Fruit fly (Drosophila melanogaster) whole organism, embryonic: Measurements from ENCODE around the gene CG31549.

Source experiments
- CG10274 ChIP-seq: fragments of 200-800 bp; sonication (Bioruptor generic); optimal IDR thresholded peaks from 3 replicates; lab custom pipeline; 2017; ENCODE audit warnings: missing biosample characterization, mild to moderate bottlenecking, missing genetic modification characterization
- CG11695 ChIP-seq: fragments of 200-800 bp; sonication (Bioruptor generic); IDR thresholded peaks from 3 replicates; pipeline ENCODE4 v1.3.6; 2022; ENCODE audit warnings: missing biosample characterization, missing genetic modification characterization
- CG12299 ChIP-seq: fragments of 200-800 bp; sonication (Bioruptor generic); optimal IDR thresholded peaks from 2 replicates; lab custom pipeline; 2018; ENCODE audit warnings: missing biosample characterization, mild to moderate bottlenecking, missing genetic modification characterization
- CG13123 ChIP-seq: fragments of 200-800 bp; sonication (Bioruptor generic); optimal IDR thresholded peaks from 2 replicates; lab custom pipeline; 2016; ENCODE audit warnings: missing biosample characterization, missing genetic modification characterization
- CG14050 ChIP-seq: fragments of 200-800 bp; sonication (Bioruptor generic); IDR thresholded peaks from 3 replicates; pipeline ENCODE4 v1.3.6; 2022; ENCODE audit warnings: missing biosample characterization, missing genetic modification characterization
- CG14441 ChIP-seq: fragments of 200-800 bp; sonication (Bioruptor generic); IDR thresholded peaks from 2 replicates; pipeline ENCODE4 v1.3.6; 2022; ENCODE audit warnings: missing biosample characterization, missing genetic modification characterization
- CG15479 ChIP-seq: fragments of 200-800 bp; sonication (Bioruptor generic); optimal IDR thresholded peaks from 3 replicates; lab custom pipeline; 2019; ENCODE audit warnings: missing biosample characterization, mild to moderate bottlenecking, missing genetic modification characterization, moderate library complexity
- CG16863 ChIP-seq: fragments of 200-800 bp; sonication (Bioruptor generic); optimal IDR thresholded peaks from 3 replicates; lab custom pipeline; 2016; ENCODE audit warnings: missing biosample characterization, missing genetic modification characterization
- CG17612 ChIP-seq: fragments of 200-800 bp; sonication (Bioruptor generic); IDR thresholded peaks from 2 replicates; pipeline ENCODE4 v1.3.6; 2022; ENCODE audit warnings: missing biosample characterization, missing genetic modification characterization
- CG18011 ChIP-seq: fragments of 200-800 bp; sonication (Bioruptor generic); optimal IDR thresholded peaks from 2 replicates; lab custom pipeline; 2017; ENCODE audit warnings: missing biosample characterization, missing genetic modification characterization, mild to moderate bottlenecking, moderate library complexity, missing genotype
- CG2129 ChIP-seq: fragments of 200-800 bp; sonication (Bioruptor generic); IDR thresholded peaks from 2 replicates; pipeline ENCODE4 v1.3.6; 2022; ENCODE audit warnings: missing biosample characterization, missing genetic modification characterization; ENCODE audit not compliant: partially characterized antibody
- CG32532 ChIP-seq: fragments of 200-800 bp; sonication (Bioruptor generic); IDR thresholded peaks from 2 replicates; pipeline ENCODE4 v1.3.6; 2022; ENCODE audit warnings: missing biosample characterization, missing genetic modification characterization
- CG32772 ChIP-seq: fragments of 200-800 bp; sonication (Bioruptor generic); IDR thresholded peaks from 2 replicates; pipeline ENCODE4 v1.3.6; 2022; ENCODE audit warnings: missing biosample characterization, missing genetic modification characterization
- CG3995 ChIP-seq: fragments of 200-800 bp; sonication (Bioruptor generic); optimal IDR thresholded peaks from 3 replicates; lab custom pipeline; 2016; ENCODE audit warnings: missing biosample characterization, missing genetic modification characterization
- CG42726 ChIP-seq: fragments of 200-800 bp; sonication (Bioruptor generic); IDR thresholded peaks from 2 replicates; pipeline ENCODE4 v1.3.6; 2022; ENCODE audit warnings: missing biosample characterization, missing genetic modification characterization; ENCODE audit not compliant: partially characterized antibody
- CG4282 ChIP-seq: fragments of 200-800 bp; sonication (Bioruptor generic); optimal IDR thresholded peaks from 2 replicates; lab custom pipeline; 2016; ENCODE audit warnings: missing biosample characterization, missing genetic modification characterization
- CG5245 ChIP-seq: fragments of 200-800 bp; sonication (Bioruptor generic); optimal IDR thresholded peaks from 3 replicates; lab custom pipeline; 2016; ENCODE audit warnings: missing biosample characterization, missing genetic modification characterization
- CG6272 ChIP-seq: fragments of 200-800 bp; sonication (Bioruptor generic); IDR thresholded peaks from 2 replicates; pipeline ENCODE4 v1.3.6; 2022; ENCODE audit warnings: missing biosample characterization, missing genetic modification characterization
- CG6765 ChIP-seq: fragments of 200-800 bp; sonication (Bioruptor generic); optimal IDR thresholded peaks from 3 replicates; lab custom pipeline; 2017; ENCODE audit warnings: missing biosample characterization, mild to moderate bottlenecking, missing genetic modification characterization
- CG7271 ChIP-seq: fragments of 200-800 bp; sonication (Bioruptor generic); optimal IDR thresholded peaks from 2 replicates; lab custom pipeline; 2018; ENCODE audit warnings: missing biosample characterization, mild to moderate bottlenecking, missing genetic modification characterization, moderate library complexity
- CG8765 ChIP-seq: fragments of 200-800 bp; sonication (Bioruptor generic); IDR thresholded peaks from 2 replicates; pipeline ENCODE4 v1.3.6; 2022; ENCODE audit warnings: missing biosample characterization, missing genetic modification characterization
- CG9727 ChIP-seq: fragments of 200-800 bp; sonication (Bioruptor generic); optimal IDR thresholded peaks from 3 replicates; lab custom pipeline; 2017; ENCODE audit warnings: missing biosample characterization, mild to moderate bottlenecking, missing genetic modification characterization
- CG9876 ChIP-seq: fragments of 200-800 bp; sonication (Bioruptor generic); optimal IDR thresholded peaks from 2 replicates; lab custom pipeline; 2016; ENCODE audit warnings: missing biosample characterization, missing genetic modification characterization
- CoRest ChIP-seq: fragments of 200-800 bp; sonication (Bioruptor generic); optimal IDR thresholded peaks from 3 replicates; lab custom pipeline; 2018; ENCODE audit warnings: missing biosample characterization, mild to moderate bottlenecking, missing genetic modification characterization, moderate library complexity
- Doc2 ChIP-seq: fragments of 200-800 bp; sonication (Bioruptor generic); IDR thresholded peaks from 2 replicates; pipeline ENCODE4 v1.3.6; 2022; ENCODE audit warnings: missing biosample characterization, missing genetic modification characterization
- H15 ChIP-seq: fragments of 200-800 bp; sonication (Bioruptor generic); IDR thresholded peaks from 3 replicates; pipeline ENCODE4 v1.3.6; 2022; ENCODE audit warnings: missing biosample characterization, missing genetic modification characterization
- HLH3B ChIP-seq: fragments of 200-800 bp; sonication (Bioruptor generic); IDR thresholded peaks from 2 replicates; pipeline ENCODE4 v1.3.6; 2022; ENCODE audit warnings: missing biosample characterization, missing genetic modification characterization
- Hmr ChIP-seq: fragments of 200-800 bp; sonication (Bioruptor generic); optimal IDR thresholded peaks from 3 replicates; lab custom pipeline; 2017; ENCODE audit warnings: mild to moderate bottlenecking, missing biosample characterization, missing genetic modification reagents, missing genetic modification characterization
- MESR4 ChIP-seq: fragments of 200-800 bp; sonication (Bioruptor generic); optimal IDR thresholded peaks from 2 replicates; lab custom pipeline; 2018; ENCODE audit warnings: missing biosample characterization, mild to moderate bottlenecking, missing genetic modification characterization, moderate library complexity
- NfI ChIP-seq: fragments of 200-800 bp; sonication (Bioruptor generic); optimal IDR thresholded peaks from 3 replicates; lab custom pipeline; 2018; ENCODE audit warnings: missing biosample characterization, mild to moderate bottlenecking, missing genetic modification characterization, moderate library complexity
- Sin3A ChIP-seq: fragments of >200 bp; optimal IDR thresholded peaks from 2 replicates; lab custom pipeline; 2018
- Sox100B ChIP-seq: fragments of 200-800 bp; sonication (Bioruptor generic); optimal IDR thresholded peaks from 3 replicates; lab custom pipeline; 2018; ENCODE audit warnings: missing biosample characterization, mild to moderate bottlenecking, missing genetic modification characterization
- al ChIP-seq: fragments of 200-800 bp; sonication (Bioruptor generic); IDR thresholded peaks from 2 replicates; pipeline ENCODE4 v1.3.6; 2022; ENCODE audit warnings: missing biosample characterization, missing genetic modification characterization
- ara ChIP-seq: fragments of 200-800 bp; sonication (Bioruptor generic); IDR thresholded peaks from 2 replicates; pipeline ENCODE4 v1.3.6; 2022; ENCODE audit warnings: missing biosample characterization, missing genetic modification characterization
- croc ChIP-seq: fragments of 200-800 bp; sonication (Bioruptor generic); conservative IDR thresholded peaks from 3 replicates; pipeline ENCODE4 v1.3.6; 2022; ENCODE audit warnings: missing biosample characterization, missing genetic modification characterization
- ems ChIP-seq: fragments of 200-800 bp; sonication (Bioruptor generic); optimal IDR thresholded peaks from 3 replicates; lab custom pipeline; 2016; ENCODE audit warnings: missing biosample characterization, missing genetic modification characterization
- fd102C ChIP-seq: fragments of 200-800 bp; sonication (Bioruptor generic); optimal IDR thresholded peaks from 2 replicates; lab custom pipeline; 2018; ENCODE audit warnings: missing biosample characterization, mild to moderate bottlenecking, missing genetic modification characterization, moderate library complexity
- fd96Cb ChIP-seq: fragments of 200-800 bp; sonication (Bioruptor generic); optimal IDR thresholded peaks from 2 replicates; lab custom pipeline; 2018; ENCODE audit warnings: missing biosample characterization, mild to moderate bottlenecking, missing genetic modification characterization, moderate library complexity
- gcm ChIP-seq: fragments of 200-800 bp; sonication (Bioruptor generic); optimal IDR thresholded peaks from 2 replicates; lab custom pipeline; 2019; ENCODE audit warnings: missing biosample characterization, mild to moderate bottlenecking, missing genetic modification characterization, moderate library complexity
- jing ChIP-seq: fragments of 200-800 bp; sonication (Bioruptor generic); optimal IDR thresholded peaks from 2 replicates; lab custom pipeline; 2018; ENCODE audit warnings: missing biosample characterization, mild to moderate bottlenecking, missing genetic modification characterization
- klu ChIP-seq: fragments of 200-800 bp; sonication (Bioruptor generic); IDR thresholded peaks from 2 replicates; pipeline ENCODE4 v1.3.6; 2022; ENCODE audit warnings: missing biosample characterization, missing genetic modification characterization
- lbe ChIP-seq: fragments of 200-800 bp; sonication (Bioruptor generic); optimal IDR thresholded peaks from 2 replicates; lab custom pipeline; 2016; ENCODE audit warnings: missing biosample characterization, mild to moderate bottlenecking, missing genetic modification characterization
- lmd ChIP-seq: fragments of 200-800 bp; sonication (Bioruptor generic); IDR thresholded peaks from 2 replicates; pipeline ENCODE4 v1.3.6; 2022; ENCODE audit warnings: missing biosample characterization, missing genetic modification characterization
- mam ChIP-seq: fragments of 200-800 bp; sonication (Bioruptor generic); optimal IDR thresholded peaks from 3 replicates; lab custom pipeline; 2016; ENCODE audit warnings: missing biosample characterization, missing genetic modification characterization
- org-1 ChIP-seq: fragments of 200-800 bp; sonication (Bioruptor generic); optimal IDR thresholded peaks from 2 replicates; lab custom pipeline; 2017; ENCODE audit warnings: missing biosample characterization, missing genetic modification characterization
- pb ChIP-seq: fragments of 200-800 bp; sonication (Bioruptor generic); optimal IDR thresholded peaks from 3 replicates; lab custom pipeline; 2016; ENCODE audit warnings: missing biosample characterization, missing genetic modification characterization
- ranshi ChIP-seq: fragments of 200-800 bp; sonication (Bioruptor generic); IDR thresholded peaks from 2 replicates; pipeline ENCODE4 v1.3.6; 2022; ENCODE audit warnings: missing biosample characterization, missing genetic modification characterization
- slbo ChIP-seq: fragments of 200-800 bp; sonication (Bioruptor generic); IDR thresholded peaks from 2 replicates; pipeline ENCODE4 v1.3.6; 2022; ENCODE audit warnings: missing biosample characterization, missing genetic modification characterization
- twi ChIP-seq: fragments of 200-800 bp; optimal IDR thresholded peaks from 2 replicates; lab custom pipeline; 2019; ENCODE audit warnings: missing biosample characterization, mild to moderate bottlenecking, missing genetic modification characterization, moderate library complexity
- zf30C ChIP-seq: fragments of 200-800 bp; sonication (Bioruptor generic); optimal IDR thresholded peaks from 3 replicates; lab custom pipeline; 2018; ENCODE audit warnings: missing biosample characterization, mild to moderate bottlenecking, missing genetic modification characterization
- zfh1 ChIP-seq: fragments of 200-800 bp; sonication (Bioruptor generic); IDR thresholded peaks from 3 replicates; pipeline ENCODE4 v1.3.6; 2022; ENCODE audit warnings: missing biosample characterization, missing genetic modification characterization

Gene CG31549

dm6 chr3R:5672658-5673217 lies 40.7 kb downstream of the CG31549 start (continued):
- TF ChIP-seq CG15479 (GFP tag; lab: Kevin White, UChicago) (no peak), ranshi (no peak), fd96Cb (no peak), CG16863 (GFP tag; lab: Kevin White, UChicago) (peak; percentile 67), HLH3B (GFP tag; lab: Robert Waterston, UW) (peak; percentile 64; the same call in 1 of the 2 replicates), Sox100B (GFP tag; lab: Kevin White, UChicago) (no peak), CG14441 (0 out of 2 replicates have a peak, but pooled peaks have one; percentile 38), MESR4 (GFP tag; lab: Kevin White, UChicago) (peak; percentile 42), lbe (GFP tag; lab: Kevin White, UChicago) (peak; percentile 12), ara (peak; percentile 66), al (GFP tag; lab: Robert Waterston, UW) (no peak), CG3995 (no peak), slbo (0 out of 2 replicates have a peak, but pooled peaks have one; percentile 18), CG12299 (tag; lab: Kevin White, UChicago) (peak; percentile 91), CG9876 (peak; percentile 45), fd102C (peak; percentile 67), Sin3A (lab: Kevin White, UChicago) (no peak), CG11695 (GFP tag; lab: Robert Waterston, UW) (peak; percentile 68), org-1 (GFP tag; lab: Kevin White, UChicago) (peak; percentile 83), CG42726 (GFP tag; lab: Robert Waterston, UW) (no peak), CG4282 (no peak), pb (peak; percentile 4), gcm (GFP tag; lab: Kevin White, UChicago) (peak; percentile 91), CG13123 (peak; percentile 71), CG6272 (GFP tag; lab: Robert Waterston, UW) (no peak), ems (GFP tag; lab: Kevin White, UChicago) (peak; percentile 56), CG5245 (peak; percentile 9), twi (tag; lab: Kevin White, UChicago) (peak; percentile 44), zfh1 (GFP tag; lab: Robert Waterston, UW) (no peak), lmd (GFP tag; lab: Robert Waterston, UW) (no peak), CG32772 (no peak), CG17612 (GFP tag; lab: Robert Waterston, UW) (no peak), CG10274 (GFP tag; lab: Kevin White, UChicago) (peak; percentile 48), H15 (0 out of 3 replicates have a peak, but pooled peaks have one; percentile 8), CoRest (tag; lab: Kevin White, UChicago) (peak; percentile 61), croc (GFP tag; lab: Robert Waterston, UW) (no peak), NfI (GFP tag; lab: Kevin White, UChicago) (peak; percentile 68), CG7271 (tag; lab: Kevin White, UChicago) (peak; percentile 73), klu (GFP tag; lab: Robert Waterston, UW) (no peak), CG8765 (GFP tag; lab: Robert Waterston, UW) (no peak), mam (GFP tag; lab: Kevin White, UChicago) (peak; percentile 28), CG6765 (GFP tag; lab: Kevin White, UChicago) (peak; percentile 54), Hmr (GFP tag; lab: Kevin White, UChicago) (peak; percentile 86), Doc2 (GFP tag; lab: Robert Waterston, UW) (no peak), CG14050 (GFP tag; lab: Robert Waterston, UW) (0 out of 3 replicates have a peak, but pooled peaks have one; percentile 12), CG18011 (GFP tag; lab: Kevin White, UChicago) (peak; percentile 63), CG2129 (GFP tag; lab: Robert Waterston, UW) (no peak), jing (no peak), zf30C (GFP tag; lab: Kevin White, UChicago) (peak; percentile 37), CG9727 (GFP tag; lab: Kevin White, UChicago) (peak; percentile 80), CG32532 (peak; percentile 35; the same call in 1 of the 2 replicates)
